Worm (Caenorhabditis elegans) whole organism, L4/young adult: Measurements from ENCODE around the gene Y51A2B.6.

Experiments
- W03F9.2 ChIP-seq: fragments of 150-350 bp; optimal IDR thresholded peaks from 2 replicates; lab custom pipeline; 2014; ENCODE audit warnings: missing biosample characterization, missing genetic modification characterization
- dao-5 ChIP-seq: sonication (generic microtip); optimal IDR thresholded peaks from 2 replicates; lab custom pipeline; 2016; ENCODE audit warnings: missing genotype, missing genetic modification characterization, moderate library complexity, missing compliant biosample characterization
- him-1 ChIP-seq: sonication (generic microtip); optimal IDR thresholded peaks from 2 replicates; lab custom pipeline; 2016; ENCODE audit warnings: missing genotype, missing genetic modification reagents, missing genetic modification characterization, missing compliant biosample characterization

DNA sequence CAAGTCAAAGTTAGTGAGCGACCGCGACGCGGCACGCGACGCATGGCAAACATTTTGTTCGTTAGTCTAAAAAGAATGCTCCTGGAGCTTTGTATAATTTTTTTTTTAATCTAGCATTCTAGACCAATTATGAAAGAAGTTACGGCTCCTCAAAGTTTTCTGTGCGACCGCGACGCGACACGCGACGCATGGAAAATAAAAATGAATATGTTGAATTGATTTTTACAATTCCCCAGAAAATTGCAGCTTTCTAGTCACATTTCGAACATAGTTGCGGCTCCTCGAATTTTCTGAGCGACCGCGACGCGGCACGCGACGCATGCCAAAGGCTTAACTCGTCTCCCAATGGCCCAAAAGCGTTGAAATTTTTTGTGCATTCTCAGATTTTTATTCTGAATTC lies 30.4 kb upstream of the Y51A2B.6 start, which contains the start of gene ZK262.4:
- no peak for TF ChIP-seq him-1
- TF ChIP-seq dao-5 (tag; lab: Kevin White, UChicago) = no peak
- no peak for TF ChIP-seq W03F9.2
